Fruit fly (Drosophila melanogaster) whole organism, prepupa: Measurements from ENCODE around the gene CG9098.
A peak's percentile ranks its signal among the peaks of the same experiment; 100 is the strongest.

Experiments
- Blimp-1 ChIP-seq: fragments of 200-800 bp; sonication (Bioruptor generic); optimal IDR thresholded peaks from 3 replicates; lab custom pipeline; 2017; ENCODE audit warnings: missing biosample characterization, missing genetic modification characterization, mild to moderate bottlenecking, moderate library complexity, missing genetic modification reagents
- CG10631 ChIP-seq: fragments of 200-800 bp; sonication (Bioruptor generic); optimal IDR thresholded peaks from 2 replicates; lab custom pipeline; 2016; ENCODE audit warnings: missing biosample characterization, missing genetic modification characterization
- CG10669 ChIP-seq: fragments of 200-800 bp; sonication (Bioruptor generic); optimal IDR thresholded peaks from 3 replicates; lab custom pipeline; 2018; ENCODE audit warnings: missing biosample characterization, mild to moderate bottlenecking, missing genetic modification characterization, moderate library complexity
- CG11762 ChIP-seq: fragments of 200-800 bp; sonication (Bioruptor generic); optimal IDR thresholded peaks from 3 replicates; lab custom pipeline; 2016; ENCODE audit warnings: missing biosample characterization, missing genetic modification characterization; ENCODE audit not compliant: insufficient read depth
- CG15336 ChIP-seq: fragments of 200-800 bp; sonication (Bioruptor generic); IDR thresholded peaks from 2 replicates; pipeline ENCODE4 v1.3.6; 2022; ENCODE audit warnings: missing biosample characterization, missing genetic modification characterization
- CG1621 ChIP-seq: fragments of 200-800 bp; sonication (Bioruptor generic); optimal IDR thresholded peaks from 3 replicates; lab custom pipeline; 2018; ENCODE audit warnings: missing biosample characterization, mild to moderate bottlenecking, missing genetic modification characterization
- CG3032 ChIP-seq: fragments of 200-800 bp; optimal IDR thresholded peaks from 2 replicates; lab custom pipeline; 2019; ENCODE audit warnings: missing biosample characterization, mild to moderate bottlenecking, missing genetic modification characterization, moderate library complexity
- CG31627 ChIP-seq: fragments of 200-800 bp; sonication (Bioruptor generic); optimal IDR thresholded peaks from 3 replicates; lab custom pipeline; 2016; ENCODE audit warnings: missing biosample characterization, missing genetic modification characterization
- CG32006 ChIP-seq: fragments of 200-800 bp; sonication (Bioruptor generic); optimal IDR thresholded peaks from 3 replicates; lab custom pipeline; 2017; ENCODE audit warnings: missing biosample characterization, mild to moderate bottlenecking, missing genetic modification characterization
- CG34406 ChIP-seq: fragments of 200-800 bp; sonication (Bioruptor generic); optimal IDR thresholded peaks from 3 replicates; lab custom pipeline; 2016; ENCODE audit warnings: missing biosample characterization, missing genetic modification characterization
- CG3919 ChIP-seq: fragments of 200-800 bp; sonication (Bioruptor generic); optimal IDR thresholded peaks from 3 replicates; lab custom pipeline; 2016; ENCODE audit warnings: missing biosample characterization, missing genetic modification characterization
- CG6163 ChIP-seq: fragments of 200-800 bp; sonication (Bioruptor generic); IDR thresholded peaks from 3 replicates; pipeline ENCODE4 v1.3.6; 2022; ENCODE audit warnings: missing biosample characterization, missing genetic modification characterization
- CG6792 ChIP-seq: fragments of 200-800 bp; sonication (Bioruptor generic); optimal IDR thresholded peaks from 3 replicates; lab custom pipeline; 2016; ENCODE audit warnings: missing biosample characterization, missing genetic modification characterization
- CG6808 ChIP-seq: fragments of 200-800 bp; sonication (Bioruptor generic); optimal IDR thresholded peaks from 3 replicates; lab custom pipeline; 2017; ENCODE audit warnings: missing biosample characterization, missing genetic modification characterization, mild to moderate bottlenecking, moderate library complexity, missing genetic modification reagents
- CG7368 ChIP-seq: fragments of 200-800 bp; sonication (Bioruptor generic); optimal IDR thresholded peaks from 3 replicates; lab custom pipeline; 2016; ENCODE audit warnings: missing biosample characterization, missing genetic modification characterization
- CG8119 ChIP-seq: fragments of 200-800 bp; sonication (Bioruptor generic); IDR thresholded peaks from 3 replicates; pipeline ENCODE4 v1.3.6; 2022; ENCODE audit warnings: missing biosample characterization, missing genetic modification characterization
- CG8632 ChIP-seq: fragments of 200-800 bp; sonication (Bioruptor generic); optimal IDR thresholded peaks from 3 replicates; lab custom pipeline; 2016; ENCODE audit warnings: missing biosample characterization, missing genetic modification characterization
- CG9139 ChIP-seq: fragments of 200-800 bp; sonication (Bioruptor generic); optimal IDR thresholded peaks from 3 replicates; lab custom pipeline; 2017; ENCODE audit warnings: missing biosample characterization, mild to moderate bottlenecking, missing genetic modification characterization
- Eip75B ChIP-seq: fragments of 200-800 bp; sonication (Bioruptor generic); optimal IDR thresholded peaks from 3 replicates; lab custom pipeline; 2016; ENCODE audit warnings: missing biosample characterization, missing genetic modification characterization
- Eip78C ChIP-seq: fragments of 200-800 bp; sonication (Bioruptor generic); peaks from one replicate; lab custom pipeline; 2016; ENCODE audit warnings: missing biosample characterization, missing genetic modification characterization
- Eip93F ChIP-seq: fragments of 200-800 bp; sonication (Bioruptor generic); optimal IDR thresholded peaks from 2 replicates; lab custom pipeline; 2016; ENCODE audit warnings: missing biosample characterization, mild to moderate bottlenecking, missing genetic modification characterization
- Ets21C ChIP-seq: fragments of 200-800 bp; sonication (Bioruptor generic); optimal IDR thresholded peaks from 3 replicates; lab custom pipeline; 2016; ENCODE audit warnings: missing biosample characterization, missing genetic modification characterization
- Ets96B ChIP-seq: fragments of 200-800 bp; optimal IDR thresholded peaks from 2 replicates; lab custom pipeline; 2019; ENCODE audit warnings: missing biosample characterization, mild to moderate bottlenecking, missing genetic modification characterization, moderate library complexity
- Gug ChIP-seq: fragments of 200-800 bp; sonication (Bioruptor generic); IDR thresholded peaks from 2 replicates; pipeline ENCODE4 v1.3.6; 2022; ENCODE audit warnings: missing biosample characterization, missing genetic modification characterization
- Hr39 ChIP-seq: fragments of 200-800 bp; sonication (Bioruptor generic); optimal IDR thresholded peaks from 2 replicates; lab custom pipeline; 2016; ENCODE audit warnings: missing biosample characterization, missing genetic modification characterization
- Hr4 ChIP-seq: fragments of 200-800 bp; sonication (Bioruptor generic); optimal IDR thresholded peaks from 3 replicates; lab custom pipeline; 2016; ENCODE audit warnings: missing biosample characterization, missing genetic modification characterization
- Lpt ChIP-seq: fragments of 200-800 bp; sonication (Bioruptor generic); optimal IDR thresholded peaks from 3 replicates; lab custom pipeline; 2016; ENCODE audit warnings: missing biosample characterization, missing genetic modification characterization
- Met ChIP-seq: fragments of 200-800 bp; sonication (Bioruptor generic); optimal IDR thresholded peaks from 3 replicates; lab custom pipeline; 2016; ENCODE audit warnings: missing biosample characterization, missing genetic modification characterization
- OdsH ChIP-seq: fragments of 200-800 bp; sonication (Bioruptor generic); optimal IDR thresholded peaks from 3 replicates; lab custom pipeline; 2016; ENCODE audit warnings: missing biosample characterization, missing genetic modification characterization
- Smox ChIP-seq: fragments of 200-800 bp; sonication (Bioruptor generic); optimal IDR thresholded peaks from 3 replicates; lab custom pipeline; 2016; ENCODE audit warnings: missing biosample characterization, missing genetic modification characterization
- Sox14 ChIP-seq: fragments of 200-800 bp; sonication (Bioruptor generic); optimal IDR thresholded peaks from 3 replicates; lab custom pipeline; 2016; ENCODE audit warnings: missing biosample characterization, missing genetic modification characterization
- Sox15 ChIP-seq: fragments of 200-800 bp; sonication (Bioruptor generic); optimal IDR thresholded peaks from 3 replicates; lab custom pipeline; 2016; ENCODE audit warnings: missing biosample characterization, missing genetic modification characterization
- acj6 ChIP-seq: fragments of 200-800 bp; sonication (Bioruptor generic); optimal IDR thresholded peaks from 3 replicates; lab custom pipeline; 2016; ENCODE audit warnings: missing biosample characterization, missing genetic modification characterization
- dac ChIP-seq: fragments of 200-800 bp; sonication (Bioruptor generic); optimal IDR thresholded peaks from 2 replicates; lab custom pipeline; 2017; ENCODE audit warnings: missing biosample characterization, mild to moderate bottlenecking, missing genetic modification characterization
- dsx ChIP-seq: fragments of 200-800 bp; optimal IDR thresholded peaks from 3 replicates; lab custom pipeline; 2019; ENCODE audit warnings: missing biosample characterization, mild to moderate bottlenecking, missing genetic modification characterization, moderate library complexity; ENCODE audit not compliant: poor library complexity, severe bottlenecking
- eg ChIP-seq: fragments of 200-800 bp; sonication (Bioruptor generic); IDR thresholded peaks from 3 replicates; pipeline ENCODE4 v1.3.6; 2022; ENCODE audit warnings: missing biosample characterization, missing genetic modification characterization
- fd59A ChIP-seq: fragments of 200-800 bp; sonication (Bioruptor generic); optimal IDR thresholded peaks from 2 replicates; lab custom pipeline; 2017; ENCODE audit warnings: missing biosample characterization, mild to moderate bottlenecking, missing genetic modification characterization, missing genetic modification reagents
- fd85E ChIP-seq: fragments of 200-800 bp; sonication (Bioruptor generic); optimal IDR thresholded peaks from 3 replicates; lab custom pipeline; 2016; ENCODE audit warnings: missing biosample characterization, missing genetic modification characterization
- lz ChIP-seq: fragments of 200-800 bp; sonication (Bioruptor generic); optimal IDR thresholded peaks from 3 replicates; lab custom pipeline; 2016; ENCODE audit warnings: missing biosample characterization, missing genetic modification characterization
- net ChIP-seq: fragments of 200-800 bp; sonication (Bioruptor generic); optimal IDR thresholded peaks from 3 replicates; lab custom pipeline; 2016; ENCODE audit warnings: missing biosample characterization, missing genetic modification characterization
- pdm3 ChIP-seq: fragments of 200-800 bp; sonication (Bioruptor generic); optimal IDR thresholded peaks from 3 replicates; lab custom pipeline; 2016; ENCODE audit warnings: missing biosample characterization, missing genetic modification characterization
- spab ChIP-seq: fragments of 200-800 bp; sonication (Bioruptor generic); optimal IDR thresholded peaks from 2 replicates; lab custom pipeline; 2017; ENCODE audit warnings: missing biosample characterization, mild to moderate bottlenecking, missing genetic modification characterization, missing genetic modification reagents
- svp ChIP-seq: fragments of 200-800 bp; sonication (Bioruptor generic); peaks from one replicate; lab custom pipeline; 2016; ENCODE audit warnings: missing biosample characterization, missing genetic modification characterization
- vri ChIP-seq: fragments of 200-800 bp; sonication (Bioruptor generic); optimal IDR thresholded peaks from 3 replicates; lab custom pipeline; 2016; ENCODE audit warnings: missing biosample characterization, mild to moderate bottlenecking, missing genetic modification characterization

The CG9098 gene

dm6 chr2L:6022793-6023192 is 10.7 kb upstream of the CG9098 start (continued):
- TF ChIP-seq CG10631 (GFP tag; lab: Kevin White, UChicago) (peak; percentile 64), Met (GFP tag; lab: Kevin White, UChicago) (peak; percentile 59), vri (GFP tag; lab: Kevin White, UChicago) (no peak), CG3032 (tag; lab: Kevin White, UChicago) (peak; percentile 75), fd59A (GFP tag; lab: Kevin White, UChicago) (peak; percentile 58), pdm3 (GFP tag; lab: Kevin White, UChicago) (no peak), Eip75B (GFP tag; lab: Kevin White, UChicago) (peak; percentile 53), Smox (GFP tag; lab: Kevin White, UChicago) (peak; percentile 21), CG9139 (GFP tag; lab: Kevin White, UChicago) (peak; percentile 71), fd85E (no peak), Sox14 (GFP tag; lab: Kevin White, UChicago) (peak; percentile 46), CG3919 (GFP tag; lab: Kevin White, UChicago) (peak; percentile 82), CG1621 (tag; lab: Kevin White, UChicago) (peak; percentile 16), CG6163 (GFP tag; lab: Robert Waterston, UW) (peak; percentile 65)
- TF ChIP-seq, all 60 proteins: peak for 49

dm6 chr2L:6020535-6020934 is 8.4 kb upstream of the CG9098 start, which contains the start of gene CG13996:
TSS of gene CG13996 (plus strand) at chr2L:6020835.
- no peak for TF ChIP-seq CG31627 (GFP tag; lab: Kevin White, UChicago)
- TF ChIP-seq net (GFP tag; lab: Kevin White, UChicago) = no peak
- no peak for TF ChIP-seq Lpt (GFP tag; lab: Kevin White, UChicago)
- TF ChIP-seq CG6792 (GFP tag; lab: Kevin White, UChicago) = no peak
- TF ChIP-seq CG3919 (GFP tag; lab: Kevin White, UChicago) = no peak
- no peak for TF ChIP-seq Sox15 (GFP tag; lab: Kevin White, UChicago)
- TF ChIP-seq acj6 = no peak
- no peak for TF ChIP-seq CG3032 (tag; lab: Kevin White, UChicago)
- no peak for TF ChIP-seq eg (GFP tag; lab: Robert Waterston, UW)
- TF ChIP-seq CG6163 (GFP tag; lab: Robert Waterston, UW) = no peak
- TF ChIP-seq svp (GFP tag; lab: Kevin White, UChicago) = no peak
- no peak for TF ChIP-seq Gug
- TF ChIP-seq pdm3 (GFP tag; lab: Kevin White, UChicago) = no peak

DNA sequence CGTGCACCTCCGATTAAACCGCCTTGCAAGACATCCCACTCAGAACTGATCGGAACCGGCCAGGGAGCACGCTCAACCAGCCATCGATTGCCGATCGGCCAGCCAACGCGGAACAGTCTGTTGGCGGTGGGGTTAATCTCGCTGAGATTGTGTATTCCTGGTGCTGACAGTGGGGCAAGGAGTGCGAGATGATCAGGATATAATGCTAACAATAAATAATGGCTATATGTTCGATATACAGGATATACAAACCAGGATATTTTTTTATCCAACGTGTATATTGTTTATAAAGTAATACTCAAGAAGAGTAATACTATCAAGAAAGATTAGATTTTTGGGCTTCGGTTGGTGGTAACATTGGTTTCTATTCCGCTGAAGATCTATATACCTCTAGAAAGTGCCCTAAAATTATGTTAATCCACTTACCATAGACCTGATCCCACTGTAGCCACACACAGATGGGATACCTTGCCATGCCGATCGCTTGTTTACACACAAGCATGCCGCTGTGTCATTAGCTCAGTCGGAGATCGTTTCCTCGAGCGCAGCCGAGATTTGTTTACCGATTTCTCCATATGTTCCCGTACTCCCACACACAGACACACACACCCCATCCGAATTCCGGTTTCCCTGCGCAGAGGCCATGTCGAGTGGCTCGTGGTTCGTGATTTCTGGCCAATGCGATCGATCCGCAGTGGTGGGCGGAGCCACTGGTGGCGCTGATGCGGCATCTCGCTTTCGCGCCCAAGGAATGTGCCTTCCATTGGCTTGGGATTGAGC is 7.4 kb upstream of the CG9098 start, which contains the start of gene H2.0:
TSS of gene H2.0 (minus strand) at position 51 of the 780 bp plus-strand sequence.
- peak; percentile 63 for TF ChIP-seq spab
- no peak for TF ChIP-seq dsx (GFP tag; lab: Kevin White, UChicago)
- peak; percentile 59 for TF ChIP-seq CG6808 (GFP tag; lab: Kevin White, UChicago)
- 0 out of 3 replicates have a peak, but pooled peaks have one; percentile 8 for TF ChIP-seq eg (GFP tag; lab: Robert Waterston, UW)
- peak; percentile 25 for TF ChIP-seq CG1621 (tag; lab: Kevin White, UChicago)
- peak; percentile 70 for TF ChIP-seq Ets96B
- TF ChIP-seq Sox14 (GFP tag; lab: Kevin White, UChicago) = peak; percentile 75
- peak; percentile 37 for TF ChIP-seq CG11762 (GFP tag; lab: Kevin White, UChicago)
- TF ChIP-seq Eip78C (GFP tag; lab: Kevin White, UChicago) = peak; percentile 93
- TF ChIP-seq Gug = no peak
- TF ChIP-seq lz (GFP tag; lab: Kevin White, UChicago) = peak; percentile 75
- TF ChIP-seq CG7368 (GFP tag; lab: Kevin White, UChicago) = peak; percentile 3
- TF ChIP-seq CG9139 (GFP tag; lab: Kevin White, UChicago) = peak; percentile 44
- TF ChIP-seq CG32006 = peak; percentile 81
- peak; percentile 32 for TF ChIP-seq Blimp-1 (GFP tag; lab: Kevin White, UChicago)
- TF ChIP-seq Hr39 (GFP tag; lab: Kevin White, UChicago) = peak; percentile 68
- peak; percentile 68 for TF ChIP-seq CG15336 (GFP tag; lab: Robert Waterston, UW)
- peak; percentile 49 for TF ChIP-seq Lpt (GFP tag; lab: Kevin White, UChicago)
- peak; percentile 42 for TF ChIP-seq dac (GFP tag; lab: Kevin White, UChicago)
- TF ChIP-seq OdsH = peak; percentile 73
- peak; percentile 71 for TF ChIP-seq CG8119 (GFP tag; lab: Robert Waterston, UW)
- TF ChIP-seq CG6163 (GFP tag; lab: Robert Waterston, UW) = peak; percentile 51; the same call in 1 of the 3 replicates
- TF ChIP-seq Eip93F = no peak
- peak; percentile 67 for TF ChIP-seq Ets21C (GFP tag; lab: Kevin White, UChicago)
- peak; percentile 51 for TF ChIP-seq vri (GFP tag; lab: Kevin White, UChicago)
- TF ChIP-seq CG3919 (GFP tag; lab: Kevin White, UChicago) = peak; percentile 81
- TF ChIP-seq Hr4 = peak; percentile 50
- peak; percentile 71 for TF ChIP-seq CG10631 (GFP tag; lab: Kevin White, UChicago)
- peak; percentile 58 for TF ChIP-seq CG34406 (GFP tag; lab: Kevin White, UChicago)
- TF ChIP-seq pdm3 (GFP tag; lab: Kevin White, UChicago) = peak; percentile 53
- TF ChIP-seq CG10669 (GFP tag; lab: Kevin White, UChicago) = peak; percentile 67
- TF ChIP-seq CG8632 (GFP tag; lab: Kevin White, UChicago) = peak; percentile 55
